Fruit fly (Drosophila melanogaster) whole organism, pupa: ENCODE results near the gene tara.
A peak's percentile ranks its signal among the peaks of the same experiment; 100 is the strongest.

Experiments
- CG10348 ChIP-seq: fragments of 200-800 bp; sonication (Bioruptor generic); IDR thresholded peaks from 2 replicates; pipeline ENCODE4 v1.3.6; 2022; ENCODE audit warnings: missing biosample characterization, missing genetic modification characterization
- CG14655 ChIP-seq: fragments of 200-800 bp; sonication (Bioruptor generic); optimal IDR thresholded peaks from 3 replicates; lab custom pipeline; 2017; ENCODE audit warnings: mild to moderate bottlenecking, missing biosample characterization, missing genetic modification reagents, missing genetic modification characterization
- CG34367 ChIP-seq: fragments of 200-800 bp; sonication (Bioruptor generic); optimal IDR thresholded peaks from 2 replicates; lab custom pipeline; 2018; ENCODE audit warnings: missing biosample characterization, mild to moderate bottlenecking, missing genetic modification characterization
- CG4496 ChIP-seq: fragments of 200-800 bp; sonication (Bioruptor generic); IDR thresholded peaks from 3 replicates; pipeline ENCODE4 v1.3.6; 2022; ENCODE audit warnings: missing biosample characterization, missing genetic modification characterization
- CG8301 ChIP-seq: fragments of 200-800 bp; sonication (Bioruptor generic); optimal IDR thresholded peaks from 2 replicates; lab custom pipeline; 2018; ENCODE audit warnings: missing biosample characterization, mild to moderate bottlenecking, missing genetic modification characterization
- CG9948 ChIP-seq: fragments of 200-800 bp; sonication (Bioruptor generic); optimal IDR thresholded peaks from 2 replicates; lab custom pipeline; 2018; ENCODE audit warnings: missing biosample characterization, mild to moderate bottlenecking, missing genetic modification characterization, moderate library complexity
- EcR ChIP-seq: fragments of 200-800 bp; sonication (Bioruptor generic); optimal IDR thresholded peaks from 3 replicates; lab custom pipeline; 2019; ENCODE audit warnings: missing biosample characterization, missing genetic modification characterization, mild to moderate bottlenecking, moderate library complexity, missing genetic modification reagents
- Ets98B ChIP-seq: fragments of 200-800 bp; sonication (Bioruptor generic); IDR thresholded peaks from 2 replicates; pipeline ENCODE4 v1.3.6; 2022; ENCODE audit warnings: missing biosample characterization, missing genetic modification characterization
- Pif1B ChIP-seq: fragments of 200-800 bp; sonication (Bioruptor generic); optimal IDR thresholded peaks from 3 replicates; lab custom pipeline; 2016; ENCODE audit warnings: missing biosample characterization, missing genetic modification characterization

DNA sequence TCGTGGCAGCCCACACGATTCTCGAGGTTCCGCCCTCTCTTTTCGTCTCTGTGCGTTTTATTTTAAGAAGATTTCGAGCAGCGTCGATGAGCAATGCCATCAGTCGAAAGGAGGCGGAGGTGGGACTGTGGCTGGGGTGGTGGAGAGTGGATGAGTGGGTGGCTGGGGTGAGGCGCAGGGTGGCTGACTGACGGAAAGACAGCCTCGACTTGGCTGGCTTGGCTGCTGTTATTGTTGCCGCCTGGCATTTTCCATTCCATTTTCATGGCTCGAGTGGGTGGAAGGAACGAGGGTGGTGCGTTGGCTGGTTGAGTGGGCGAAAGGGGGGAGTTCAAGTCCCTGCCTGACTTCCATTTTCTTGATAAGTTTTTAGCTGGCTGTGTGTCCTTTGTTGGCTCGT, 30.7 kb downstream of the tara start:
- peak; percentile 55 for TF ChIP-seq EcR (GFP tag; lab: Kevin White, UChicago)
- no peak for TF ChIP-seq CG9948
- no peak for TF ChIP-seq Pif1B (GFP tag; lab: Kevin White, UChicago)
- TF ChIP-seq CG8301 (tag; lab: Kevin White, UChicago), result no peak
- no peak for TF ChIP-seq CG10348 (GFP tag; lab: Robert Waterston, UW)
- no peak for TF ChIP-seq CG14655
- TF ChIP-seq CG34367, result no peak
- TF ChIP-seq Ets98B (GFP tag; lab: Robert Waterston, UW), result peak; percentile 22; the same call in 1 of the 2 replicates
- TF ChIP-seq CG4496 (GFP tag; lab: Robert Waterston, UW), result peak; percentile 55; the same call in 2 of the 3 replicates
